Fruit fly (Drosophila melanogaster): Measurements from ENCODE around the gene CG9095.

The CG9095 gene

dm6 chrX:15123418-15123994 lies 39.5 kb downstream of the CG9095 start (continued):
- TF ChIP-seq Sox102F (GFP tag; optimal IDR thresholded peaks at IDR 0.05) (peak; percentile 49), dmrt99B (tag; optimal IDR thresholded peaks at IDR 0.05) (peak; percentile 57), zen (tag; optimal IDR thresholded peaks at IDR 0.05) (no peak), CG30403 (GFP tag; optimal IDR thresholded peaks at IDR 0.05) (peak; percentile 14), Poxn (GFP tag; IDR thresholded peaks at IDR 0.05) (no peak), al (GFP tag; IDR thresholded peaks at IDR 0.05) (no peak), CG2712 (tag; optimal IDR thresholded peaks at IDR 0.05) (peak; percentile 37), Lhr (GFP tag; optimal IDR thresholded peaks at IDR 0.05) (no peak), cad (GFP tag; optimal IDR thresholded peaks at IDR 0.05) (no peak), lola (GFP tag; optimal IDR thresholded peaks at IDR 0.05) (peak in 1 of 3 experiments; percentile 3), CG6791 (GFP tag; IDR thresholded peaks at IDR 0.05; ENCODE audit: partially characterized antibody) (no peak), Vsx1 (GFP tag; optimal IDR thresholded peaks at IDR 0.05) (no peak), CG4282 (GFP tag; optimal IDR thresholded peaks at IDR 0.05) (no peak), NK7.1 (GFP tag; optimal IDR thresholded peaks at IDR 0.05) (no peak), CG15269 (tag; optimal IDR thresholded peaks at IDR 0.05) (peak; percentile 4), Blimp-1 (GFP tag; optimal IDR thresholded peaks at IDR 0.05) (peak; percentile 8), maf-S (GFP tag; optimal IDR thresholded peaks at IDR 0.05) (no peak), CG12104 (GFP tag; optimal IDR thresholded peaks at IDR 0.05) (no peak), CG2678 (tag; optimal IDR thresholded peaks at IDR 0.05) (peak; percentile 39), Mrtf (GFP tag; IDR thresholded peaks at IDR 0.05) (no peak), scrt (GFP tag; optimal IDR thresholded peaks at IDR 0.05) (no peak), CG7556 (GFP tag; optimal IDR thresholded peaks at IDR 0.05) (peak; percentile 5), CG10979 (tag; optimal IDR thresholded peaks at IDR 0.05) (peak; percentile 6)

- TF ChIP-seq lmd (GFP tag; IDR thresholded peaks at IDR 0.05) (no peak), Deaf1 (tag; optimal IDR thresholded peaks at IDR 0.05) (no peak), Ets97D (GFP tag; optimal IDR thresholded peaks at IDR 0.05) (no peak), gce (GFP tag; IDR thresholded peaks at IDR 0.05) (no peak), Myb (GFP tag; optimal IDR thresholded peaks at IDR 0.05) (no peak), CG9437 (GFP tag; optimal IDR thresholded peaks at IDR 0.05) (no peak), crol (GFP tag; IDR thresholded peaks at IDR 0.05) (no peak), CG34376 (GFP tag; optimal IDR thresholded peaks at IDR 0.05) (no peak), CG2202 (tag; optimal IDR thresholded peaks at IDR 0.05) (no peak), Fer1 (GFP tag; optimal IDR thresholded peaks at IDR 0.05) (no peak), mld (GFP tag; IDR thresholded peaks at IDR 0.05; ENCODE audit: partially characterized antibody) (no peak), Camta (GFP tag; optimal IDR thresholded peaks at IDR 0.05) (no peak), sc (optimal IDR thresholded peaks at IDR 0.05) (no peak), sc (GFP tag; optimal IDR thresholded peaks at IDR 0.05) (no peak), disco-r (GFP tag; optimal IDR thresholded peaks at IDR 0.05) (no peak), ttk (GFP tag; IDR thresholded peaks at IDR 0.05) (peak; percentile 47; the same call in 1 of the 2 replicates), CG15479 (GFP tag; optimal IDR thresholded peaks at IDR 0.05) (no peak), Scr (GFP tag; IDR thresholded peaks at IDR 0.05; ENCODE audit: partially characterized antibody) (no peak), jing (GFP tag; optimal IDR thresholded peaks at IDR 0.05) (no peak), CG18476 (GFP tag; optimal IDR thresholded peaks at IDR 0.05) (no peak), Hr51 (GFP tag; optimal IDR thresholded peaks at IDR 0.05) (peak in 1 of 2 experiments; percentile 73), CG6654 (GFP tag; optimal IDR thresholded peaks at IDR 0.05) (no peak), HHEX (GFP tag; optimal IDR thresholded peaks at IDR 0.05) (no peak), CG7556 (GFP tag; optimal IDR thresholded peaks at IDR 0.05) (peak; percentile 25), pan (optimal IDR thresholded peaks at IDR 0.05) (no peak), pan (GFP tag; optimal IDR thresholded peaks at IDR 0.05 in 1 of 2, IDR thresholded peaks at IDR 0.05 in 1 of 2) (peak in 1 of 2 experiments; percentile 56), CG34422 (GFP tag; IDR thresholded peaks at IDR 0.05) (no peak), CG10147 (GFP tag; optimal IDR thresholded peaks at IDR 0.05) (no peak), H2.0 (GFP tag; IDR thresholded peaks at IDR 0.05) (no peak)
Measured at dm6 chrX:15121714-15122113, 41.3 kb downstream of the CG9095 start.
